Fruit fly (Drosophila melanogaster): ENCODE measurements around the gene CG32832.

Gene CG32832

DNA sequence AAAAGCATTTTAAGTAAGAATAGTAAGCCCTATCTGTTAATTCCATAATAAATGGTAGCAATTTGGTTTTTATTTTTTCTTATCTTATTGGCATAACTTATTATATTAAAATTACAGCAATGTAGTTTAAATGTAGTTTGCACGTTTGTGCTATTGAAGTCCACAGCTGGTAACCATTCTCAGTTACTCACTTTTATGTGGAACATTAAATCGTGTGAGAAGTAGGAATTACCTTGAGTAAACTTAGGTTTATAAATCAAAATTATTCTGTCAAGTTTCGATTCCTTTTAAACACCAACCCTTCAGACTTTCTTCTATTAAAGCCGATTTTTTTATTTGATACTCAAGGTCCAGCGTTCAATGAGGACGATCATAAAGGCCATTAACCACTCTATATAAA, 10.5 kb upstream of the CG32832 start, which contains the start of gene CG42556:
Gene CG42556 (plus strand): TSS at position 301 of the 400 bp plus-strand sequence.
- TF ChIP-seq OdsH (GFP tag; optimal IDR thresholded peaks at IDR 0.05) (no peak), h (GFP tag; optimal IDR thresholded peaks at IDR 0.05) (no peak), Dif (GFP tag; optimal IDR thresholded peaks at IDR 0.05; ENCODE audit: partially characterized antibody) (no peak), CG32264 (GFP tag; optimal IDR thresholded peaks at IDR 0.05) (no peak), GATAd (GFP tag; optimal IDR thresholded peaks at IDR 0.05) (no peak), N (GFP tag; optimal IDR thresholded peaks at IDR 0.05) (no peak), CG9705 (GFP tag; optimal IDR thresholded peaks at IDR 0.05) (no peak), Myc (optimal IDR thresholded peaks at IDR 0.05) (no peak), dsf (GFP tag; optimal IDR thresholded peaks at IDR 0.05; ENCODE audit: borderline replicate concordance) (no peak), fru (GFP tag; optimal IDR thresholded peaks at IDR 0.05) (no peak), brk (GFP tag; optimal IDR thresholded peaks at IDR 0.05) (no peak), CrebA (GFP tag; optimal IDR thresholded peaks at IDR 0.05; ENCODE audit: borderline replicate concordance) (no peak), Abd-B (GFP tag; optimal IDR thresholded peaks at IDR 0.05) (no peak), Hnf4 (GFP tag; optimal IDR thresholded peaks at IDR 0.05) (no peak), psq (GFP tag; optimal IDR thresholded peaks at IDR 0.05) (no peak), ey (GFP tag; optimal IDR thresholded peaks at IDR 0.05) (no peak), Jra (GFP tag; optimal IDR thresholded peaks at IDR 0.05) (no peak), Vsx2 (GFP tag; optimal IDR thresholded peaks at IDR 0.05; ENCODE audit: partially characterized antibody) (no peak), HLH106 (tag; optimal IDR thresholded peaks at IDR 0.05) (no peak), rgr (GFP tag; optimal IDR thresholded peaks at IDR 0.05) (no peak)

DNA sequence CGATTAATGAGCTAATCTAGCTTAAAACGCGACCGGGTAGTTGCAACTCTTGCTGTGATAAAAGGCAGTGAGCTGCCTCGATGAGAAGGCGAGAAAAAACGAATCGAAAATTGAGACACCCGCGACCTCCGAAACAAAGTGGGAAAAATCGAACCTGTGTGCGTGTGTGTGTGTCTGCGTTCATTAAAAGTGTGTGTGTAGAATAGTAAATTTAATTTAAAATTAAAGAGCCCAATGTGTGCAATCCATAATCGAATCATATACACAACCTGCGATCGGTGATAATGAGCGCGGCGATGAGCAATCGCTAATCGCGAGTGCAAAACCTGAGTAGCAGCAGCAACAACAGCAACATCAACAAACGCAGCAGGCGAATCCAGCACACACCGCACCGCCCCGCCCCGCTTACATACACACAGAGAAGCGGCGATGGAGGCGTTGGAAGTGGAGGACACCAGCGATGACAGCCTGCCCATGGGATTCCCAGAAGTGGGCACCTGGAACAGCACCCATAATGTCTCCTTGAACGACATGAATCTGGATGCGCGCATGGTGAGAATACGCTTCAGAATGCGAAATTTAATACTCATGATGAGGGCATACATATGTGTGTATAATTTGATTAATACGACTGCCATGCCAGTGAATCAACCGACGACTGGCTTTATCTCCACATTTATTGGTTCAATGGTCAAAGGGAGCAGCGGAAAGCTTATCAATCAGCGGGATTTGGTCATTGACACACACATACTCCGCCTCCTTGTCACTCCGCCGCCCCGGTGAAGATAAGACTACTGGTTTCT, 9.7 kb upstream of the CG32832 start:
- TF ChIP-seq Dfd (GFP tag; optimal IDR thresholded peaks at IDR 0.05) (no peak), Rel (GFP tag; optimal IDR thresholded peaks at IDR 0.05) (no peak), Rel (tag; optimal IDR thresholded peaks at IDR 0.05) (peak; percentile 42), foxo (GFP tag; optimal IDR thresholded peaks at IDR 0.05) (no peak), Jra (GFP tag; optimal IDR thresholded peaks at IDR 0.05) (peak; percentile 55), br (GFP tag; optimal IDR thresholded peaks at IDR 0.05) (peak; percentile 74), N (GFP tag; optimal IDR thresholded peaks at IDR 0.05) (no peak), psq (GFP tag; optimal IDR thresholded peaks at IDR 0.05) (no peak), h (GFP tag; optimal IDR thresholded peaks at IDR 0.05) (no peak), Dif (GFP tag; optimal IDR thresholded peaks at IDR 0.05; ENCODE audit: partially characterized antibody) (no peak), GATAd (GFP tag; optimal IDR thresholded peaks at IDR 0.05) (no peak), Hnf4 (GFP tag; optimal IDR thresholded peaks at IDR 0.05) (peak; percentile 52), rgr (GFP tag; optimal IDR thresholded peaks at IDR 0.05) (no peak)

DNA sequence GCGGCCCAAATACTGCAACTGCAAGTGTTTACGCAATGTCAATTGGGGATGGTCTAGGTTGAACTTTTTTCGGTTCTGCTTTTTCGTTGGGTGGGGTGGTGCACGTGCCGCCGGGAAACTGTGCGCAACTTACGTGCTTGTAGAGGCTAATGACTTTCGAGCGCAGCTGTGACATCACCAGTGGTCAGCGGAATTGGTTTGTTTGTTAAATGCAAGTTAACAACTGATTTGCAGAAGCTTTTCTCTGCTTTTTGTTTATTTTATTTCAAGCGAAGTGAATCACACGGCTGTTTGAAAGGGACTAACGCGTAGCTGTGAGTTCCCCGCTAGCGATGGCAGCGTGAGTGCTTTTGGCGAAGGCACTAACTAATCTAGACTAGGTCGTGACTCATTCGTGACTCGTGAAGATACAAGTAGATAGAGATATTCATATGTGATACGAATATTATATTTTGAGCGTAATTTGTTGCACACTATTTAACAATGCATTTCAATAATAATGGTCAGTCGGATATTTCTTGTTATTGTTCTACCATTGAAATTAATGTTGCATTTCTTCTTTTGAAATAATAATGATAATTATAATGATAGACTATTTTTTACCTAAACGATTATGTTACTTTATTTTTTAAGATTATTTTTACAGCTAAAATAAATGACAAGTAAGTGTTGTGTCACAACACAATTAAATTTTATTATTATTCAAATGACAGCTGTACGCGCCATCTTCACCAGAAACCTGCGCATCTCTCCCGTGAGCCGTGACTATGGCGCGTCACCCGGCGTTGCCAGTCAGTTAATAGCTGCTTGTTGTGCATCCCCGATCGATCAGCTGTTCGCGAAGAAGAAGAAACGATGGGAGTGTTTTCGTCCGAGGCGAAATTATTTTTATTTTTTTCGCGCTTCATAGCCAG, 8.8 kb upstream of the CG32832 start, which contains the start of the genes osi and tweek:
Gene osi (minus strand): TSS at position 307 of the 914 bp plus-strand sequence.
Gene tweek (plus strand): TSS at position 831 of the 914 bp plus-strand sequence.
- TF ChIP-seq psq (GFP tag; optimal IDR thresholded peaks at IDR 0.05) (peak; percentile 59), sv (GFP tag; optimal IDR thresholded peaks at IDR 0.05) (peak; percentile 61), HLH106 (tag; optimal IDR thresholded peaks at IDR 0.05) (peak; percentile 36), Myc (optimal IDR thresholded peaks at IDR 0.05) (peak; percentile 87), tai (GFP tag; optimal IDR thresholded peaks at IDR 0.05) (no peak), brk (GFP tag; optimal IDR thresholded peaks at IDR 0.05) (peak; percentile 28), Rel (GFP tag; optimal IDR thresholded peaks at IDR 0.05) (no peak), Rel (tag; optimal IDR thresholded peaks at IDR 0.05) (peak; percentile 100), rgr (GFP tag; optimal IDR thresholded peaks at IDR 0.05) (peak; percentile 55), Mio (GFP tag; optimal IDR thresholded peaks at IDR 0.05) (no peak), ey (GFP tag; optimal IDR thresholded peaks at IDR 0.05) (peak; percentile 44), foxo (GFP tag; optimal IDR thresholded peaks at IDR 0.05) (peak in 1 of 2 experiments; percentile 65), CG9705 (GFP tag; optimal IDR thresholded peaks at IDR 0.05) (no peak), h (GFP tag; optimal IDR thresholded peaks at IDR 0.05) (peak; percentile 58), OdsH (GFP tag; optimal IDR thresholded peaks at IDR 0.05) (peak; percentile 44), Abd-B (GFP tag; optimal IDR thresholded peaks at IDR 0.05) (no peak), br (GFP tag; optimal IDR thresholded peaks at IDR 0.05) (peak; percentile 36), fru (GFP tag; optimal IDR thresholded peaks at IDR 0.05) (peak; percentile 39), GATAd (GFP tag; optimal IDR thresholded peaks at IDR 0.05) (peak; percentile 10), Hr83 (GFP tag; optimal IDR thresholded peaks at IDR 0.05; ENCODE audit: poor library complexity, severe bottlenecking) (peak; percentile 79), dsf (GFP tag; optimal IDR thresholded peaks at IDR 0.05; ENCODE audit: borderline replicate concordance) (peak; percentile 60), Sp1 (GFP tag; optimal IDR thresholded peaks at IDR 0.05) (peak; percentile 26), CrebA (GFP tag; optimal IDR thresholded peaks at IDR 0.05; ENCODE audit: borderline replicate concordance) (no peak), Hnf4 (GFP tag; optimal IDR thresholded peaks at IDR 0.05) (peak; percentile 78), dl (GFP tag; optimal IDR thresholded peaks at IDR 0.05; ENCODE audit: insufficient read depth in 1 of 2, partially characterized antibody in 2 of 2) (no peak), Jra (GFP tag; optimal IDR thresholded peaks at IDR 0.05) (peak; percentile 78), dmrt93B (GFP tag; optimal IDR thresholded peaks at IDR 0.05) (peak; percentile 20), Dif (GFP tag; optimal IDR thresholded peaks at IDR 0.05; ENCODE audit: partially characterized antibody) (no peak), woc (GFP tag; optimal IDR thresholded peaks at IDR 0.05) (peak; percentile 87)
